Worm (Caenorhabditis elegans): ENCODE results near the gene F40F8.5.
"Not testable (repeated sequence)": the region's sequence is repeated elsewhere in the genome, so short reads cannot be mapped to it uniquely, and the experiment has no call there.

The F40F8.5 gene

DNA sequence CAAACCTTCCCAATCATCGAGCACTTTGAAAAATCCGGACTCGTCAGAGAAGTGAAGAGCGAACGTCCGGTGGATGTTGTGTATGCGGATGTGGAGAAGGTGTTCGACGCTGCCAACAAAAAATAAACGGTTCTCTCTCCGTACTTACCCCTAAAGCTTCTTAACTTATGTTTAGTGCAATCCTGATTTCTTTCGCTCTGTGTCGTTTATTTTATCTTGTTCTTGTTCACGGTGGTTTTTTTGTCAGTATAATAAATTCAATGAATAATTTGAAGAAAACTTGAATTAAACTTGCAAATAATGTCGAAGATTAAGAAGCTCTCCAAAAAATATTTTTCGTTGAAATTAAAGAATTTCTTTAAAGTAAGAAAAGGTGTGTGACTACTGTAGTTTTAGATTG lies 5.7 kb downstream of the F40F8.5 start, which contains the start of gene F40F8.3:
Gene F40F8.3 (plus strand): TSS at position 301 of the 400 bp plus-strand sequence.
- TF ChIP-seq ama-1 (optimal IDR thresholded peaks at IDR 0.05) (no peak), tra-4 (tag; optimal IDR thresholded peaks at IDR 0.05) (no peak), aly-1 (tag; optimal IDR thresholded peaks at IDR 0.05) (no peak), B0310.2 (tag; optimal IDR thresholded peaks at IDR 0.05) (no peak), ceh-36 (tag; optimal IDR thresholded peaks at IDR 0.05) (no peak), flt-1 (GFP tag; IDR thresholded peaks at IDR 0.05) (no peak), ceh-13 (GFP tag; optimal IDR thresholded peaks at IDR 0.05) (no peak), F13C5.2 (tag; optimal IDR thresholded peaks at IDR 0.05) (no peak), hmbx-1 (tag; optimal IDR thresholded peaks at IDR 0.05) (no peak), pes-1 (GFP tag; IDR thresholded peaks at IDR 0.05) (no peak), sea-1 (GFP tag; conservative IDR thresholded peaks at IDR 0.05) (no peak), hnd-1 (tag; optimal IDR thresholded peaks at IDR 0.05) (no peak), scrt-1 (GFP tag; IDR thresholded peaks at IDR 0.05) (no peak), tbx-37 (GFP tag; conservative IDR thresholded peaks at IDR 0.05) (no peak), hmg-4 (GFP tag; optimal IDR thresholded peaks at IDR 0.05) (no peak), tbx-11 (GFP tag; IDR thresholded peaks at IDR 0.05) (no peak)

- TF ChIP-seq tbx-11 (GFP tag; IDR thresholded peaks at IDR 0.05), result no peak
- no peak for TF ChIP-seq hmbx-1 (tag; optimal IDR thresholded peaks at IDR 0.05)
- no peak for TF ChIP-seq hnd-1 (tag; optimal IDR thresholded peaks at IDR 0.05)
- TF ChIP-seq scrt-1 (GFP tag; IDR thresholded peaks at IDR 0.05), result no peak
- TF ChIP-seq tra-4 (tag; optimal IDR thresholded peaks at IDR 0.05), result no peak
- no peak for TF ChIP-seq ceh-13 (GFP tag; optimal IDR thresholded peaks at IDR 0.05)
- no peak for TF ChIP-seq aly-1 (tag; optimal IDR thresholded peaks at IDR 0.05)
- TF ChIP-seq ama-1 (optimal IDR thresholded peaks at IDR 0.05), result no peak
- no peak for TF ChIP-seq B0310.2 (tag; optimal IDR thresholded peaks at IDR 0.05)
- TF ChIP-seq tbx-37 (GFP tag; conservative IDR thresholded peaks at IDR 0.05), result no peak
Observed at ce11 chrII:11127364-11127763, 7.4 kb downstream of the F40F8.5 start, which contains the start of gene F40F8.1. TSS of gene F40F8.1 (plus strand) at chrII:11127664.

- peak; percentile 29 for TF ChIP-seq F13C5.2 (tag; optimal IDR thresholded peaks at IDR 0.05)
- TF ChIP-seq pes-1 (GFP tag; IDR thresholded peaks at IDR 0.05), result no peak
- TF ChIP-seq tbx-11 (GFP tag; IDR thresholded peaks at IDR 0.05), result no peak
- TF ChIP-seq hmbx-1 (tag; optimal IDR thresholded peaks at IDR 0.05), result no peak
- no peak for TF ChIP-seq ceh-36 (tag; optimal IDR thresholded peaks at IDR 0.05)
Observed at ce11 chrII:11126312-11127000, 8.3 kb downstream of the F40F8.5 start, which contains the start of the genes rps-9 and lsm-1. TSS of gene rps-9 (minus strand) at chrII:11126362. TSS of gene lsm-1 (plus strand) at chrII:11126950.

DNA sequence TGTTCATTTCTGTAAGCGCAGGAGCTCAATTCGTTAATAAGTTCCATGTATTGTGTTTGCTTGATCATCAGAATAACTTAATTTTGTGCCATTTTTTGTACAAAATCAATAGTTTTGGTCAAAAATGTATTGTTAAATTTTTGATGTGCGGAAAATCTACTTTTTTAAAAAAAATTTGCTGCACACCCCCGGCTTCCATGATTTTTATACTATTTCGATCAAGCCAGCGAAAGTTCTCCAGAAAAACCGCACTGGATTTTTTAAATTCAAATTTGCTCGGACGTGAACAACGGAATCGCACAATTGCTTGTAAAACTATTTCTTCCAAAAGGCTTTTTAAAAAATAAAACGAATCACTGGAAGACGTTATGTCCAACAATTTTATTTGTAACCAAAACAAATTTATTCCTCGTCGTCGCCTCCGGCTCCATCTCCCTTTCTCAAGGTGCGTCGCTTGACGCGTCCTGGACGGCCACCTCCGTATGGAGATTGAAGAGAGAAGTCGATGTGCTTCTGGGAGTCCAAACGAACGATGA lies 9.6 kb downstream of the F40F8.5 start:
- TF ChIP-seq scrt-1 (GFP tag; IDR thresholded peaks at IDR 0.05) (no peak), tbx-11 (GFP tag; IDR thresholded peaks at IDR 0.05) (no peak), hmbx-1 (tag; optimal IDR thresholded peaks at IDR 0.05) (no peak), F13C5.2 (tag; optimal IDR thresholded peaks at IDR 0.05) (no peak), aly-1 (tag; optimal IDR thresholded peaks at IDR 0.05) (no peak), sea-1 (GFP tag; conservative IDR thresholded peaks at IDR 0.05) (no peak), hmg-4 (GFP tag; optimal IDR thresholded peaks at IDR 0.05) (no peak), ama-1 (optimal IDR thresholded peaks at IDR 0.05) (no peak), hnd-1 (tag; optimal IDR thresholded peaks at IDR 0.05) (no peak), ceh-36 (tag; optimal IDR thresholded peaks at IDR 0.05) (no peak)

DNA sequence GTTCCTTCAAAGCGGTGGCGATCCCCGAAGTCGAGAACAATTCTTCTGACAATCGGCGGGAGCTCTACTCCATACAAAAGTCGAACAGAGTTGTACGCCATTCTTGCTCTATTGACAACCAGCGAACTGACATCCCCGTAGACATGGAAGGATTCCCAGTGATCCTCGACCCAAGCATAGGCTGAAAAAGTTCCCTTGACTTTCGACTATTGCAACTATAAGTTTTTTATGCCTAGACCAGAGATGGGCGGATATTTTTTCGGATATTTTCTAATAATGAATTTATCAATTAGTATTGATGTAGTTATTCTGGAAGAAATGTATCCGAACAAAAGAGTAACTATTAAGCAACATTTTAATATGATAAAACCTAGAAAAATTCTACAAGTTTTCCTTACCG lies 12.9 kb downstream of the F40F8.5 start, which contains the start of gene W10C6.2:
Gene W10C6.2 (minus strand): TSS at position 101 of the 400 bp plus-strand sequence.
- TF ChIP-seq tra-4 (tag; optimal IDR thresholded peaks at IDR 0.05); hmg-4 (GFP tag; optimal IDR thresholded peaks at IDR 0.05); ama-1 (optimal IDR thresholded peaks at IDR 0.05): not testable (repeated sequence)

DNA sequence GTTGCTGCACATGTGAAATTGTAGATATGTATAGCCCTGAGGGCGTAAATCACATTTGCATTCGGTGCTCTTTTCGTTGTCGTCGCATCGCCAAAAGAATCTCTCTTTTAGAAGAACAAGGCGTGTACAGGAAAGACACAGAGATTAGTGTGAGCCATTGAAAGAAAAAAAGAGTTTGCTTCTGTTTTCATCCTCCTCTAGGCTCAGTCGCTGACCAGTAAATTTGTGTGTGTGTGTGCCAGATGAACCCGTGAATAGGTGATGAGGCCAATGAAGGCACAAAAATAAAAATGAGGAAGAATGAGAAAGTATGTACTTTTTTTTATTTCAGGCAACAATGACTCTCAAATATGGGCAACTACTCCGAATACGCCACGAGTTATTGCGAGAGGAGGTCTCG lies 22.3 kb downstream of the F40F8.5 start, which contains the start of gene mat-2:
Gene mat-2 (plus strand): TSS at position 301 of the 400 bp plus-strand sequence.
- TF ChIP-seq aly-1 (tag; optimal IDR thresholded peaks at IDR 0.05), result no peak
- no peak for TF ChIP-seq hmbx-1 (tag; optimal IDR thresholded peaks at IDR 0.05)
- no peak for TF ChIP-seq ceh-36 (tag; optimal IDR thresholded peaks at IDR 0.05)
- no peak for TF ChIP-seq hnd-1 (tag; optimal IDR thresholded peaks at IDR 0.05)
- no peak for TF ChIP-seq sea-1 (GFP tag; conservative IDR thresholded peaks at IDR 0.05)
- TF ChIP-seq ama-1 (optimal IDR thresholded peaks at IDR 0.05), result no peak
- no peak for TF ChIP-seq tbx-37 (GFP tag; conservative IDR thresholded peaks at IDR 0.05)
- TF ChIP-seq flt-1 (GFP tag; IDR thresholded peaks at IDR 0.05), result no peak
- no peak for TF ChIP-seq scrt-1 (GFP tag; IDR thresholded peaks at IDR 0.05)
- no peak for TF ChIP-seq hmg-4 (GFP tag; optimal IDR thresholded peaks at IDR 0.05)
- no peak for TF ChIP-seq pes-1 (GFP tag; IDR thresholded peaks at IDR 0.05)
- no peak for TF ChIP-seq ets-7 (tag; optimal IDR thresholded peaks at IDR 0.05)
- TF ChIP-seq ceh-13 (GFP tag; optimal IDR thresholded peaks at IDR 0.05), result no peak
- TF ChIP-seq tbx-11 (GFP tag; IDR thresholded peaks at IDR 0.05), result no peak
- no peak for TF ChIP-seq tra-4 (tag; optimal IDR thresholded peaks at IDR 0.05)
- no peak for TF ChIP-seq B0310.2 (tag; optimal IDR thresholded peaks at IDR 0.05)

ce11 chrII:11111107-11111506 lies 23.6 kb downstream of the F40F8.5 start, which contains the start of gene glb-4:
TSS of gene glb-4 (minus strand) at chrII:11111207.
- TF ChIP-seq ets-7 (tag; optimal IDR thresholded peaks at IDR 0.05), result no peak
- TF ChIP-seq ama-1 (optimal IDR thresholded peaks at IDR 0.05), result no peak
- no peak for TF ChIP-seq tra-4 (tag; optimal IDR thresholded peaks at IDR 0.05)
- TF ChIP-seq aly-1 (tag; optimal IDR thresholded peaks at IDR 0.05), result no peak
- no peak for TF ChIP-seq tbx-11 (GFP tag; IDR thresholded peaks at IDR 0.05)
- TF ChIP-seq sea-1 (GFP tag; conservative IDR thresholded peaks at IDR 0.05), result no peak
- TF ChIP-seq hnd-1 (tag; optimal IDR thresholded peaks at IDR 0.05), result no peak
